Worm (Caenorhabditis elegans) whole organism, L1 larva: Measurements from ENCODE around the gene glb-33.

Source experiments
- C34B4.2 ChIP-seq: sonication (generic microtip); optimal IDR thresholded peaks from 2 replicates; lab custom pipeline; 2017; ENCODE audit warnings: mild to moderate bottlenecking, missing genetic modification characterization, missing compliant biosample characterization
- F16B12.6 ChIP-seq: fragments of 150-350 bp; optimal IDR thresholded peaks from 2 replicates; lab custom pipeline; 2014; ENCODE audit warnings: missing biosample characterization, missing genetic modification characterization
- ceh-63 ChIP-seq: fragments of 200-800 bp; sonication (Bioruptor generic); optimal IDR thresholded peaks from 2 replicates; lab custom pipeline; 2018; ENCODE audit warnings: mild to moderate bottlenecking, missing genetic modification characterization, missing compliant biosample characterization
- ceh-8 ChIP-seq: fragments of 200-800 bp; sonication (Bioruptor generic); optimal IDR thresholded peaks from 2 replicates; lab custom pipeline; 2018; ENCODE audit warnings: mild to moderate bottlenecking, missing genetic modification characterization, moderate library complexity, missing compliant biosample characterization
- ces-1 ChIP-seq: fragments of 150-350 bp; optimal IDR thresholded peaks from 2 replicates; lab custom pipeline; 2014; ENCODE audit warnings: missing biosample characterization, missing genetic modification reagents, missing genetic modification characterization
- dsc-1 ChIP-seq: sonication (generic microtip); optimal IDR thresholded peaks from 2 replicates; lab custom pipeline; 2016; ENCODE audit warnings: mild to moderate bottlenecking, missing genetic modification characterization, missing compliant biosample characterization
- egl-13 ChIP-seq: sonication (generic microtip); optimal IDR thresholded peaks from 2 replicates; lab custom pipeline; 2016; ENCODE audit warnings: missing genotype, missing genetic modification reagents, missing genetic modification characterization, missing compliant biosample characterization
- elt-3 ChIP-seq, 6 experiments: fragments of 150-350 bp in 1 of 6; sonication (generic microtip); optimal IDR thresholded peaks; 2 replicates each; lab custom pipeline; 2017 to 2018; ENCODE audit warnings: missing biosample characterization in 6 of 6, missing genetic modification characterization in 6 of 6, inconsistent platforms in 1 of 6
- ets-5 ChIP-seq: fragments of 200-800 bp; sonication (Bioruptor generic); IDR thresholded peaks from 2 replicates; pipeline ENCODE4 v1.3.6; 2022; ENCODE audit warnings: missing genetic modification characterization, missing compliant biosample characterization
- fkh-10 ChIP-seq: sonication (generic microtip); optimal IDR thresholded peaks from 2 replicates; lab custom pipeline; 2017; ENCODE audit warnings: missing biosample characterization, missing genetic modification reagents, missing genetic modification characterization
- fkh-4 ChIP-seq: sonication (generic microtip); optimal IDR thresholded peaks from 2 replicates; lab custom pipeline; 2016; ENCODE audit warnings: missing compliant biosample characterization, missing genetic modification characterization, borderline replicate concordance
- fkh-8 ChIP-seq: sonication (generic microtip); optimal IDR thresholded peaks from 2 replicates; lab custom pipeline; 2016; ENCODE audit warnings: mild to moderate bottlenecking, missing genetic modification characterization, missing compliant biosample characterization
- fos-1 ChIP-seq: fragments of 150-350 bp; optimal IDR thresholded peaks from 2 replicates; lab custom pipeline; 2014; ENCODE audit warnings: missing biosample characterization, missing genetic modification characterization
- grh-1 ChIP-seq: fragments of 200-800 bp; sonication (Bioruptor generic); IDR thresholded peaks from 2 replicates; pipeline ENCODE4 v1.3.6; 2022; ENCODE audit warnings: missing genetic modification reagents, missing genetic modification characterization, missing compliant biosample characterization
- hlh-17 ChIP-seq: fragments of 200-800 bp; sonication (Bioruptor generic); optimal IDR thresholded peaks from 2 replicates; lab custom pipeline; 2018; ENCODE audit warnings: missing genetic modification characterization, mild to moderate bottlenecking, missing compliant biosample characterization, moderate library complexity, borderline replicate concordance
- jun-1 ChIP-seq: fragments of 150-350 bp; optimal IDR thresholded peaks from 2 replicates; lab custom pipeline; 2014; ENCODE audit warnings: missing biosample characterization, missing genetic modification reagents, missing genetic modification characterization
- lin-13 ChIP-seq: fragments of 150-350 bp; optimal IDR thresholded peaks from 2 replicates; lab custom pipeline; 2014; ENCODE audit warnings: missing biosample characterization, missing genetic modification reagents, missing genetic modification characterization
- lin-14 ChIP-seq: fragments of 200-800 bp; sonication (Bioruptor generic); optimal IDR thresholded peaks from 2 replicates; lab custom pipeline; 2018; ENCODE audit warnings: mild to moderate bottlenecking, missing genetic modification characterization, moderate library complexity, missing compliant biosample characterization
- lin-15B ChIP-seq: fragments of 150-350 bp; sonication (generic microtip); optimal IDR thresholded peaks from 3 replicates; lab custom pipeline; 2014; ENCODE audit warnings: missing biosample characterization, missing genetic modification characterization
- lin-35 ChIP-seq, 2 experiments: fragments of 150-350 bp; optimal IDR thresholded peaks; 2 replicates each; lab custom pipeline; 2014; ENCODE audit warnings: missing biosample characterization in 2 of 2, missing genetic modification characterization in 2 of 2, missing genetic modification reagents in 2 of 2
- mab-9 ChIP-seq: fragments of 200-800 bp; sonication (Bioruptor generic); IDR thresholded peaks from 2 replicates; pipeline ENCODE4 v1.3.6; 2022; ENCODE audit warnings: missing genetic modification reagents, missing genetic modification characterization, missing compliant biosample characterization
- mef-2 ChIP-seq: fragments of 150-350 bp; optimal IDR thresholded peaks from 2 replicates; lab custom pipeline; 2014; ENCODE audit warnings: missing biosample characterization, missing genetic modification characterization
- mep-1 ChIP-seq: fragments of 150-350 bp; optimal IDR thresholded peaks from 2 replicates; lab custom pipeline; 2014; ENCODE audit warnings: missing biosample characterization, missing genetic modification characterization
- nhr-11 ChIP-seq: fragments of 150-350 bp; optimal IDR thresholded peaks from 2 replicates; lab custom pipeline; 2014; ENCODE audit warnings: missing biosample characterization, missing genetic modification characterization
- nhr-28 ChIP-seq: fragments of 150-350 bp; optimal IDR thresholded peaks from 2 replicates; lab custom pipeline; 2014; ENCODE audit warnings: missing biosample characterization, missing genetic modification characterization
- nhr-71 ChIP-seq: sonication (generic microtip); optimal IDR thresholded peaks from 2 replicates; lab custom pipeline; 2016; ENCODE audit warnings: mild to moderate bottlenecking, missing genetic modification characterization, moderate library complexity, missing compliant biosample characterization
- nhr-84 ChIP-seq: sonication (generic microtip); optimal IDR thresholded peaks from 2 replicates; lab custom pipeline; 2017; ENCODE audit warnings: missing biosample characterization, missing genetic modification characterization
- nhr-85 ChIP-seq: sonication (generic microtip); peaks from one replicate; lab custom pipeline; 2016; ENCODE audit warnings: missing genetic modification characterization, inconsistent platforms, missing compliant biosample characterization
- pag-3 ChIP-seq: sonication (generic microtip); optimal IDR thresholded peaks from 2 replicates; lab custom pipeline; 2017; ENCODE audit warnings: missing genetic modification characterization, mild to moderate bottlenecking, missing compliant biosample characterization, antibody characterized with exemption, borderline replicate concordance; ENCODE audit not compliant: insufficient read depth
- pax-3 ChIP-seq: fragments of 200-800 bp; sonication (Bioruptor generic); optimal IDR thresholded peaks from 2 replicates; lab custom pipeline; 2018; ENCODE audit warnings: mild to moderate bottlenecking, missing genetic modification characterization, moderate library complexity, missing compliant biosample characterization
- snu-23 ChIP-seq: sonication (generic microtip); optimal IDR thresholded peaks from 2 replicates; lab custom pipeline; 2016; ENCODE audit warnings: missing genetic modification characterization, missing compliant biosample characterization
- sox-4 ChIP-seq: sonication (generic microtip); optimal IDR thresholded peaks from 2 replicates; lab custom pipeline; 2016; ENCODE audit warnings: missing genetic modification characterization, missing compliant biosample characterization
- tlp-1 ChIP-seq: fragments of 150-350 bp; optimal IDR thresholded peaks from 2 replicates; lab custom pipeline; 2014; ENCODE audit warnings: missing biosample characterization, missing genetic modification characterization
- unc-30 ChIP-seq: sonication (generic microtip); optimal IDR thresholded peaks from 2 replicates; lab custom pipeline; 2017; ENCODE audit warnings: missing biosample characterization, missing genetic modification characterization
- unc-98 ChIP-seq: fragments of 200-800 bp; sonication (Bioruptor generic); IDR thresholded peaks from 2 replicates; pipeline ENCODE4 v1.3.6; 2022; ENCODE audit warnings: missing genetic modification characterization, missing compliant biosample characterization
- zag-1 ChIP-seq: fragments of 150-350 bp; optimal IDR thresholded peaks from 2 replicates; lab custom pipeline; 2014; ENCODE audit warnings: missing biosample characterization, missing genetic modification characterization
- ztf-11 ChIP-seq, 2 experiments: sonication (generic microtip); optimal IDR thresholded peaks; 2 replicates each; lab custom pipeline; 2016 to 2017; ENCODE audit warnings: missing genetic modification characterization in 2 of 2, missing biosample characterization in 1 of 2, missing compliant biosample characterization in 1 of 2

Gene glb-33

DNA sequence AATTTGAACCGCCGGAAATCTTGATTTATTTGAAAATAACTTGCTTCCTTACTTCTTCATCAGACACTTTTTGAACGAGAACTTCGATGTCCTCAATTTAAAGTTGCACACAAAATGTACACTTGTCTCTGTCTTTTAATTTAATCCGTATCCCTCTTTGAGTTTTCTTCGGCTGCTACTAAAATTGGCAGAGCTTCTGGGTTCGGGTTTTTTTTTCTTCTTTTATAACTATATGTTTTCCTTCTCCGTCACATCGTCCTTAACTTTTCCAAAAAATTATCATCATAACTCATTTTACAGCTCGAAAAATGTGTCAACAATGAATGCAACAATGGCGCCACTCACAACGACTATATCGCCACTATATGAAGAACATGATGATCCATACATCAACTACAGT is at the start of gene glb-33:
Gene glb-33, plus strand, starts transcription at position 301 of the 400 bp plus-strand sequence.
- TF ChIP-seq ceh-63 (GFP tag; lab: Kevin White, UChicago) (no peak), nhr-11 (tag; lab: Kevin White, UChicago) (no peak), lin-35 (GFP tag; optimal IDR thresholded peaks at IDR 0.05; lab: Kevin White, UChicago) (no peak), ets-5 (GFP tag; lab: Robert Waterston, UW) (no peak), fkh-10 (GFP tag; lab: Kevin White, UChicago) (no peak), grh-1 (GFP tag; lab: Robert Waterston, UW) (no peak), C34B4.2 (tag; lab: Kevin White, UChicago) (no peak), snu-23 (no peak), nhr-71 (tag; lab: Kevin White, UChicago) (no peak), ztf-11 (tag; optimal IDR thresholded peaks at IDR 0.05; lab: Kevin White, UChicago) (no peak), mab-9 (no peak), unc-98 (GFP tag; lab: Robert Waterston, UW) (no peak), zag-1 (no peak), tlp-1 (no peak), fkh-8 (tag; lab: Kevin White, UChicago) (no peak), pax-3 (tag; lab: Kevin White, UChicago) (no peak), F16B12.6 (tag; lab: Kevin White, UChicago) (no peak)

DNA sequence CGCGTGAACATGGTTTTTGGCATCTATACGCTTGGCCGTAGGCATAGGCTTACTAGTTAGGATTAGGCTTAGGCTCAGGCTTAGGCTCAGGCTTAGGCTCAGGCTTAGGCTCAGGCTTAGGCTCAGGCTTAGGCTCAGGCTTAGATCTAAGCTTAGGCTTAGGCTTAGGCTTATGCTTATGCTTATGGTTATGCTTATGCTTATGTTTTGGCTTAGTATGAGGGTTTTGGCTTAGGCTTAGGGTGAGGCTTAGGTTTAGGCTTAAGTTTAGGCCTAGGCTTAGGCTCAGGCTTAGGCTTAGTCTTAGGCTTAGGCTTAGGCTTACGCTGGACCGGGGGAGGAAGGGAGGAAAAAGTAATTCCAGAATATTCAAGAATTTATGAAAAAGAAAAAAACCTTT is 46.1 kb upstream of the glb-33 start:
- TF ChIP-seq unc-30 (tag; lab: Kevin White, UChicago) (no peak), fos-1 (tag; lab: Kevin White, UChicago) (no peak), ces-1 (GFP tag; lab: Kevin White, UChicago) (no peak), snu-23 (no peak), jun-1 (tag; lab: Kevin White, UChicago) (no peak), sox-4 (no peak), lin-15B (tag; lab: Kevin White, UChicago) (no peak), nhr-28 (tag; lab: Kevin White, UChicago) (no peak), lin-14 (no peak), nhr-11 (tag; lab: Kevin White, UChicago) (no peak), elt-3 (tag; optimal IDR thresholded peaks at IDR 0.05; lab: Kevin White, UChicago) (no peak)

DNA sequence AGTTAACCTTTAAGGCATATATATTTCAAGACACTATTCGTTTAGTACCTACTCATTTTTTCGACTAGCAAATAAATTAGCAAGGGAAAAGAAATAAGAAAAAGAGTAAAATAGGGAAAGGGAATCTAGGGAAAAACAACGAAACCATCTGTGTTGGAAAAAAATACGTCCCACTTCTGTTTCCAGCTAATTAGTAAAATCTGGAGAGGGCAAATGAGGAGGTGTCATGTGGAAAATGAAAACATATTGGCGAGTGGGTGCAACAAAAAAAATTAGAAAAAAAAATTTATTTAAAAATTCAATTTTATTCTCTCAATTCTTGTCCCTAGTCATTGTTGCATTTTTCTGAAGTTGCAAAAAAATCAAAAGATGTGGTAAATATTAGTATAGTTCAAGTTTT is 44.2 kb upstream of the glb-33 start:
- TF ChIP-seq dsc-1 (peak; percentile 96), hlh-17 (GFP tag; lab: Kevin White, UChicago) (no peak), ets-5 (GFP tag; lab: Robert Waterston, UW) (no peak), egl-13 (no peak), fkh-4 (tag; lab: Kevin White, UChicago) (peak; percentile 81)

DNA sequence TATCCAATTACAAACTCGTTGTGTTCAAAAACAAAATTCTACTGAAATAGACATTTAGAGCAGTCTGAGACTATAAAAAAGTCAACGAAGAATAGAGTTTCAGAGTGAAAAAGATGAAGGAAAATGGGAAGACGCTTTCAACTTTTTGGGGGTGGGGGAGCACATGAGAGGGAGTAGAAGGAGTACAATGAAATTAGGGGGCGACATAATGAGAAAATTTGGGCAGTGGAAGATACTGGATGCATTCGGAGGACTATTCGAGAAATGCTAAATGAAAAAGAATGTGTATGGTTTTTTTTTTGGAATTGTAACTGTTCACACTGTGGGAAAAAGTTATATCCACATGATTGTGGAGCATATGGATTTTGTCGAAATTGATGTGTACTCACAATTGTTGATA is 38.7 kb upstream of the glb-33 start:
- TF ChIP-seq ceh-8 (GFP tag; lab: Kevin White, UChicago): no peak

DNA sequence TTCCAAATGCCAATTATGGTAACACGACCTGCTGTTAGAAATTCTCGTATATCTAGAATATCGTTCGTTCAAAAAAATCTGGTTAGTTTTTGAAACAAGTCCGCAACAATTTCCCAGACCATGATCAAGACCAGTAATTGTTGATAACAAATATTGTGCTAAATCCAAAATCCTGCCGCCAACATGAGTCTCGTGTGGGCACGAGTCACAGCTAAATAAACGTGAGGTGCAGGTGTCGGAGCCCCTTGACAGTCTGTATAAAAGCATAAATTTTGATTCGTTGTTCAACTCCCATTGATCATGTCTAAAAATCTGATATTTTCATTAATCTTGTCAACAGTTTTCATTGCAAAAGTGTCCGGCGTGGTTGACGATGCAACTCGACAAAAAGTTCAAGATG is 37.1 kb upstream of the glb-33 start, which contains the start of gene F16B3.2:
Gene F16B3.2, plus strand, starts transcription at position 301 of the 400 bp plus-strand sequence.
- TF ChIP-seq nhr-84 (tag; lab: Kevin White, UChicago) (no peak), mef-2 (tag; lab: Kevin White, UChicago) (no peak), C34B4.2 (tag; lab: Kevin White, UChicago) (no peak), mep-1 (tag; lab: Kevin White, UChicago) (no peak), lin-13 (GFP tag; lab: Kevin White, UChicago) (no peak), hlh-17 (GFP tag; lab: Kevin White, UChicago) (no peak), nhr-85 (no peak), mab-9 (no peak), pag-3 (tag; lab: Kevin White, UChicago) (no peak), nhr-11 (tag; lab: Kevin White, UChicago) (no peak), lin-14 (no peak)
